Fruit fly (Drosophila melanogaster) whole organism, adult: Measurements from ENCODE around the gene CG17687.

ENCODE experiments used
- CG11617 ChIP-seq: fragments of 200-800 bp; sonication (Bioruptor generic); optimal IDR thresholded peaks from 2 replicates; lab custom pipeline; 2017; ENCODE audit warnings: mild to moderate bottlenecking, missing biosample characterization, missing genetic modification reagents, missing genetic modification characterization
- CG12768 ChIP-seq: fragments of 200-800 bp; sonication (Bioruptor generic); optimal IDR thresholded peaks from 2 replicates; lab custom pipeline; 2017; ENCODE audit warnings: missing biosample characterization, missing genetic modification characterization, mild to moderate bottlenecking, moderate library complexity, missing genetic modification reagents
- CG14711 ChIP-seq: fragments of 200-800 bp; sonication (Bioruptor generic); optimal IDR thresholded peaks from 2 replicates; lab custom pipeline; 2018; ENCODE audit warnings: missing biosample characterization, mild to moderate bottlenecking, missing genetic modification characterization, moderate library complexity
- CG1620 ChIP-seq: fragments of 200-800 bp; sonication (Bioruptor generic); optimal IDR thresholded peaks from 2 replicates; lab custom pipeline; 2016; ENCODE audit warnings: missing biosample characterization, missing genetic modification characterization
- CG33017 ChIP-seq: fragments of 200-800 bp; sonication (Bioruptor generic); optimal IDR thresholded peaks from 2 replicates; lab custom pipeline; 2018; ENCODE audit warnings: missing biosample characterization, mild to moderate bottlenecking, missing genetic modification characterization, moderate library complexity
- CG5204 ChIP-seq: fragments of 200-800 bp; sonication (Bioruptor generic); optimal IDR thresholded peaks from 2 replicates; lab custom pipeline; 2016; ENCODE audit warnings: missing biosample characterization, missing genetic modification characterization
- CG7045 ChIP-seq: fragments of 200-800 bp; sonication (Bioruptor generic); optimal IDR thresholded peaks from 2 replicates; lab custom pipeline; 2017; ENCODE audit warnings: missing biosample characterization, mild to moderate bottlenecking, missing genetic modification characterization
- CG7101 ChIP-seq: fragments of 200-800 bp; sonication (Bioruptor generic); optimal IDR thresholded peaks from 2 replicates; lab custom pipeline; 2018; ENCODE audit warnings: missing biosample characterization, mild to moderate bottlenecking, missing genetic modification characterization, moderate library complexity
- Clk ChIP-seq: fragments of 200-800 bp; sonication (Bioruptor generic); optimal IDR thresholded peaks from 2 replicates; lab custom pipeline; 2017; ENCODE audit warnings: missing biosample characterization, missing genetic modification characterization
- Crg-1 ChIP-seq: fragments of 200-800 bp; sonication (Bioruptor generic); optimal IDR thresholded peaks from 2 replicates; lab custom pipeline; 2016; ENCODE audit warnings: missing biosample characterization, missing genetic modification characterization
- Hr96 ChIP-seq: fragments of 200-800 bp; sonication (Bioruptor generic); optimal IDR thresholded peaks from 2 replicates; lab custom pipeline; 2016; ENCODE audit warnings: missing biosample characterization, missing genetic modification characterization
- Mnt ChIP-seq: fragments of 200-800 bp; sonication (Bioruptor generic); optimal IDR thresholded peaks from 2 replicates; lab custom pipeline; 2016; ENCODE audit warnings: missing biosample characterization, mild to moderate bottlenecking, missing genetic modification characterization
- bab1 ChIP-seq: fragments of 200-800 bp; sonication (Bioruptor generic); optimal IDR thresholded peaks from 3 replicates; lab custom pipeline; 2019; ENCODE audit warnings: missing biosample characterization, mild to moderate bottlenecking, missing genetic modification characterization, moderate library complexity
- cic ChIP-seq: fragments of 200-800 bp; sonication (Bioruptor generic); optimal IDR thresholded peaks from 2 replicates; lab custom pipeline; 2017; ENCODE audit warnings: missing biosample characterization, mild to moderate bottlenecking, missing genetic modification characterization, moderate library complexity
- cnc ChIP-seq, 2 experiments: fragments of >200 bp; optimal IDR thresholded peaks; 2 replicates each; lab custom pipeline; 2017
- kay ChIP-seq: fragments of 200-800 bp; sonication (Bioruptor generic); peaks from one replicate; lab custom pipeline; 2016; ENCODE audit warnings: missing biosample characterization, missing genetic modification characterization, borderline replicate concordance
- ovo ChIP-seq: fragments of 200-800 bp; sonication (Bioruptor generic); optimal IDR thresholded peaks from 2 replicates; lab custom pipeline; 2016; ENCODE audit warnings: missing biosample characterization, missing genetic modification characterization
- pad ChIP-seq: fragments of 200-800 bp; sonication (Bioruptor generic); optimal IDR thresholded peaks from 3 replicates; lab custom pipeline; 2017; ENCODE audit warnings: missing biosample characterization, missing genetic modification characterization, mild to moderate bottlenecking, moderate library complexity, missing genetic modification reagents
- tj ChIP-seq: fragments of 200-800 bp; sonication (Bioruptor generic); optimal IDR thresholded peaks from 3 replicates; lab custom pipeline; 2017; ENCODE audit warnings: missing biosample characterization, mild to moderate bottlenecking, missing genetic modification characterization, moderate library complexity
- toe ChIP-seq: fragments of 200-800 bp; sonication (Bioruptor generic); optimal IDR thresholded peaks from 2 replicates; lab custom pipeline; 2016; ENCODE audit warnings: missing biosample characterization, missing genetic modification characterization

Gene CG17687

dm6 chr3L:13348733-13349132 is at the start of gene CG17687:
CG17687 (plus strand) TSS chr3L:13349033.
- TF ChIP-seq tj (GFP tag; lab: Kevin White, UChicago) (no peak), Mnt (no peak), cic (GFP tag; lab: Kevin White, UChicago) (no peak), Clk (GFP tag; lab: Kevin White, UChicago) (no peak), CG1620 (GFP tag; lab: Kevin White, UChicago) (no peak), ovo (GFP tag; lab: Kevin White, UChicago) (no peak), kay (no peak), CG33017 (tag; lab: Kevin White, UChicago) (no peak), CG14711 (tag; lab: Kevin White, UChicago) (no peak), CG12768 (GFP tag; lab: Kevin White, UChicago) (no peak), bab1 (GFP tag; lab: Kevin White, UChicago) (no peak), CG7101 (no peak), pad (GFP tag; lab: Kevin White, UChicago) (no peak), Hr96 (GFP tag; lab: Kevin White, UChicago) (no peak), CG11617 (GFP tag; lab: Kevin White, UChicago) (no peak), Crg-1 (GFP tag; lab: Kevin White, UChicago) (no peak), cnc (optimal IDR thresholded peaks at IDR 0.05; lab: Kevin White, UChicago) (no peak), toe (GFP tag; lab: Kevin White, UChicago) (no peak), CG5204 (GFP tag; lab: Kevin White, UChicago) (no peak)

DNA sequence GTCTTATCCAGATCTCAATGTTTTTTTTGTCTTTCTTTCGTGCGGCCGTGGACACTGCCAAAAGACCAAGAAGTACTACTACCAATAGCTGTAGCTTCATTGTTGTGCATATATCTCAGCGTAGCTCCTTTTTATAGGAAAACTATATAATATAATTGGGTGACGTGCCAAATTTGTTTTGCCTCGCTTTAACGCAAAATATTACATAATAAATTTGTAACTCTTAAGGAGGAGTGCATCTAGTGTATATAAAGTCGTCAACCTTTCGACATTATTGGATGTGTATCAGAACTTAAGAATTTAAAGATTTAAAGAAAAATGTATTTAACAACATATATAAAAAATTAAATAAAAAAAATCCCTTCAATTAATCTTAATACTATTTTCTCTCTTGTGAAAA is 48.8 kb upstream of the CG17687 start, which contains the start of gene CG43147:
Gene CG43147, minus strand, starts transcription at position 101 of the 400 bp plus-strand sequence.
- TF ChIP-seq pad (GFP tag; lab: Kevin White, UChicago), result no peak
- no peak for TF ChIP-seq toe (GFP tag; lab: Kevin White, UChicago)
- TF ChIP-seq CG14711 (tag; lab: Kevin White, UChicago), result no peak
- TF ChIP-seq CG12768 (GFP tag; lab: Kevin White, UChicago), result no peak
- no peak for TF ChIP-seq Hr96 (GFP tag; lab: Kevin White, UChicago)
- TF ChIP-seq CG5204 (GFP tag; lab: Kevin White, UChicago), result no peak
- TF ChIP-seq Clk (GFP tag; lab: Kevin White, UChicago), result no peak
- TF ChIP-seq ovo (GFP tag; lab: Kevin White, UChicago), result no peak
- no peak for TF ChIP-seq CG33017 (tag; lab: Kevin White, UChicago)
- TF ChIP-seq cnc (optimal IDR thresholded peaks at IDR 0.05; lab: Kevin White, UChicago), result no peak
- no peak for TF ChIP-seq CG11617 (GFP tag; lab: Kevin White, UChicago)

dm6 chr3L:13301335-13301734 is 47.5 kb upstream of the CG17687 start, which contains the start of gene SP:
SP (plus strand) TSS chr3L:13301635.
- no peak for TF ChIP-seq toe (GFP tag; lab: Kevin White, UChicago)
- TF ChIP-seq tj (GFP tag; lab: Kevin White, UChicago), result no peak
- TF ChIP-seq cnc (optimal IDR thresholded peaks at IDR 0.05; lab: Kevin White, UChicago), result no peak
- TF ChIP-seq kay, result no peak
- TF ChIP-seq Hr96 (GFP tag; lab: Kevin White, UChicago), result no peak
- no peak for TF ChIP-seq CG7045 (GFP tag; lab: Kevin White, UChicago)
- no peak for TF ChIP-seq CG33017 (tag; lab: Kevin White, UChicago)
- TF ChIP-seq cic (GFP tag; lab: Kevin White, UChicago), result no peak
- no peak for TF ChIP-seq CG12768 (GFP tag; lab: Kevin White, UChicago)
- no peak for TF ChIP-seq CG5204 (GFP tag; lab: Kevin White, UChicago)
- TF ChIP-seq CG11617 (GFP tag; lab: Kevin White, UChicago), result no peak
- TF ChIP-seq CG1620 (GFP tag; lab: Kevin White, UChicago), result no peak

DNA sequence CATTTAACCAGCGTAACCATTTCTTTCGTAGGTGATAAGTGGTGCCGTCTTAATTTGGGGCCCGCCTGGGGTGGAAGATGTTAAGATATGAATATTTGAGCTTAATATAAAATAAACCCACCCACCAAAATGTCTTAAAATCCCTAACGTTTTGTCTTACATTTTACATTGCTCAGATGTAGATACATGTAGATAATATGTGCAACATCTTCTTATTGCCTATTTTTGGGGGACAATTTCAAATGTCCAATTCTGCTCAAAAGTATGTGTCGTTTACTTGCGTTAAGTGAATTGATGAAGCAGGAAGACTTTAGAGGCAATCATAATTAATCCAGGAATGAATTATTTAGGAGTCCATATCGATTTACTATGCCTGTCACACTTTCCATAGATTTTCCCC is 47.0 kb upstream of the CG17687 start:
- no peak for TF ChIP-seq kay

dm6 chr3L:13312250-13312649 is 36.6 kb upstream of the CG17687 start:
- no peak for TF ChIP-seq CG1620 (GFP tag; lab: Kevin White, UChicago)
- TF ChIP-seq CG12768 (GFP tag; lab: Kevin White, UChicago), result no peak
- no peak for TF ChIP-seq CG5204 (GFP tag; lab: Kevin White, UChicago)
- TF ChIP-seq ovo (GFP tag; lab: Kevin White, UChicago), result no peak
- TF ChIP-seq CG33017 (tag; lab: Kevin White, UChicago), result no peak
- TF ChIP-seq bab1 (GFP tag; lab: Kevin White, UChicago), result no peak
- no peak for TF ChIP-seq CG14711 (tag; lab: Kevin White, UChicago)
- TF ChIP-seq CG7101, result no peak
- TF ChIP-seq pad (GFP tag; lab: Kevin White, UChicago), result no peak
- TF ChIP-seq tj (GFP tag; lab: Kevin White, UChicago), result no peak
- TF ChIP-seq Clk (GFP tag; lab: Kevin White, UChicago), result no peak
- no peak for TF ChIP-seq cnc (optimal IDR thresholded peaks at IDR 0.05; lab: Kevin White, UChicago)
- no peak for TF ChIP-seq CG11617 (GFP tag; lab: Kevin White, UChicago)

DNA sequence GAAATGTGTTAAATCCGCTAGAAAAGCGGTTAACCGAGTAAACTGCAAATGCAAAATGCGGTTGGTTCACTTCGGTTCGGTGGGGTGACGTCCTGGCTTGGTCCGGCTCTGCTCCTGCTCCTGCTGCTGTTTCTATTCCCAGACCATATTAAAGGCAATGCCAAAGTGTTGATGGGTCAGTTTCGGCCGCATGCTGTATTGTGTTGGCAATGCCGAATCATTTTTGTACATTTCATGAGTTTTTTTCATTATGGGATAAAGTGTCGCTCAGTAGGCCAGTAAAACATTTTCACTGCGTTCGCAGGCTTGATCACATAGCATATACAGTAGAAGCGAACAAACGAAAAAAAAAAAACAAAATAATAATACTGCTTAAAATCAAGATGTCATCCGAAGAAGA is 20.0 kb upstream of the CG17687 start, which contains the start of gene CG14113:
Gene CG14113, plus strand, starts transcription at position 301 of the 400 bp plus-strand sequence.
- TF ChIP-seq CG7101 (no peak), CG12768 (GFP tag; lab: Kevin White, UChicago) (no peak), Mnt (no peak), Clk (GFP tag; lab: Kevin White, UChicago) (no peak), toe (GFP tag; lab: Kevin White, UChicago) (no peak), CG11617 (GFP tag; lab: Kevin White, UChicago) (no peak), cnc (optimal IDR thresholded peaks at IDR 0.05; lab: Kevin White, UChicago) (no peak), CG7045 (GFP tag; lab: Kevin White, UChicago) (no peak), Hr96 (GFP tag; lab: Kevin White, UChicago) (no peak), pad (GFP tag; lab: Kevin White, UChicago) (no peak), CG14711 (tag; lab: Kevin White, UChicago) (no peak), kay (no peak), CG5204 (GFP tag; lab: Kevin White, UChicago) (no peak), CG1620 (GFP tag; lab: Kevin White, UChicago) (no peak), cic (GFP tag; lab: Kevin White, UChicago) (no peak)
